Fruit fly (Drosophila melanogaster) whole organism, embryonic: ENCODE data around the gene CG9682.

Experiments used
- Atf6 ChIP-seq: fragments of 200-800 bp; sonication (Bioruptor generic); IDR thresholded peaks from 2 replicates; pipeline ENCODE4 v1.3.6; 2022; ENCODE audit warnings: missing biosample characterization, missing genetic modification characterization
- CG10543 ChIP-seq: fragments of 200-800 bp; sonication (Bioruptor generic); optimal IDR thresholded peaks from 3 replicates; lab custom pipeline; 2017; ENCODE audit warnings: missing biosample characterization, mild to moderate bottlenecking, missing genetic modification characterization, moderate library complexity
- CG12659 ChIP-seq: fragments of 200-800 bp; sonication (Bioruptor generic); optimal IDR thresholded peaks from 3 replicates; lab custom pipeline; 2017; ENCODE audit warnings: mild to moderate bottlenecking, missing biosample characterization, missing genetic modification reagents, missing genetic modification characterization
- CG18476 ChIP-seq: fragments of 200-800 bp; sonication (Bioruptor generic); optimal IDR thresholded peaks from 2 replicates; lab custom pipeline; 2016; ENCODE audit warnings: missing biosample characterization, mild to moderate bottlenecking, missing genetic modification characterization
- CG2199 ChIP-seq: fragments of 200-800 bp; sonication (Bioruptor generic); IDR thresholded peaks from 3 replicates; pipeline ENCODE4 v1.3.6; 2022; ENCODE audit warnings: missing biosample characterization, missing genetic modification characterization
- CG3281 ChIP-seq: fragments of 200-800 bp; sonication (Bioruptor generic); optimal IDR thresholded peaks from 3 replicates; lab custom pipeline; 2017; ENCODE audit warnings: missing biosample characterization, mild to moderate bottlenecking, missing genetic modification characterization
- CG34376 ChIP-seq: fragments of 200-800 bp; sonication (Bioruptor generic); optimal IDR thresholded peaks from 2 replicates; lab custom pipeline; 2018; ENCODE audit warnings: missing biosample characterization, mild to moderate bottlenecking, missing genetic modification characterization
- CG5180 ChIP-seq: fragments of 200-800 bp; sonication (Bioruptor generic); optimal IDR thresholded peaks from 3 replicates; lab custom pipeline; 2017; ENCODE audit warnings: missing biosample characterization, missing genetic modification characterization, mild to moderate bottlenecking, moderate library complexity, missing genetic modification reagents
- CG5953 ChIP-seq: fragments of 200-800 bp; sonication (Bioruptor generic); IDR thresholded peaks from 2 replicates; pipeline ENCODE4 v1.3.6; 2022; ENCODE audit warnings: missing biosample characterization, missing genetic modification characterization
- CG7372 ChIP-seq: fragments of 200-800 bp; sonication (Bioruptor generic); IDR thresholded peaks from 2 replicates; pipeline ENCODE4 v1.3.6; 2022; ENCODE audit warnings: missing biosample characterization, missing genetic modification characterization
- CG9727 ChIP-seq: fragments of 200-800 bp; sonication (Bioruptor generic); optimal IDR thresholded peaks from 3 replicates; lab custom pipeline; 2017; ENCODE audit warnings: missing biosample characterization, mild to moderate bottlenecking, missing genetic modification characterization
- CrebB ChIP-seq: fragments of 200-800 bp; sonication (Bioruptor generic); optimal IDR thresholded peaks from 3 replicates; lab custom pipeline; 2018; ENCODE audit warnings: missing biosample characterization, mild to moderate bottlenecking, missing genetic modification characterization
- Drgx ChIP-seq: fragments of 200-800 bp; sonication (Bioruptor generic); IDR thresholded peaks from 2 replicates; pipeline ENCODE4 v1.3.6; 2022; ENCODE audit warnings: missing biosample characterization, missing genetic modification characterization
- E2f1 ChIP-seq: fragments of 200-800 bp; sonication (Bioruptor generic); IDR thresholded peaks from 2 replicates; pipeline ENCODE4 v1.3.6; 2022; ENCODE audit warnings: missing biosample characterization, missing genetic modification characterization
- Gsc ChIP-seq: fragments of 200-800 bp; sonication (Bioruptor generic); IDR thresholded peaks from 2 replicates; pipeline ENCODE4 v1.3.6; 2022; ENCODE audit warnings: missing biosample characterization, missing genetic modification characterization
- HmgZ ChIP-seq: fragments of 200-800 bp; sonication (Bioruptor generic); optimal IDR thresholded peaks from 2 replicates; lab custom pipeline; 2018; ENCODE audit warnings: missing biosample characterization, mild to moderate bottlenecking, missing genetic modification characterization
- Hsf ChIP-seq: fragments of 200-800 bp; sonication (Bioruptor generic); optimal IDR thresholded peaks from 3 replicates; lab custom pipeline; 2016; ENCODE audit warnings: missing biosample characterization, missing genetic modification characterization
- Max ChIP-seq: fragments of 200-800 bp; sonication (Bioruptor generic); optimal IDR thresholded peaks from 2 replicates; lab custom pipeline; 2016; ENCODE audit warnings: missing biosample characterization, mild to moderate bottlenecking, missing genetic modification characterization
- Med ChIP-seq: fragments of 200-800 bp; sonication (Bioruptor generic); peaks from one replicate; lab custom pipeline; 2016; ENCODE audit warnings: missing biosample characterization, missing genetic modification characterization, mild to moderate bottlenecking, inconsistent platforms, moderate library complexity
- NFAT ChIP-seq: fragments of 200-800 bp; sonication (Bioruptor generic); IDR thresholded peaks from 2 replicates; pipeline ENCODE4 v1.3.6; 2022; ENCODE audit warnings: missing biosample characterization, missing genetic modification characterization
- Pdp1 ChIP-seq, 2 experiments: fragments of 200-800 bp; sonication (Bioruptor generic); optimal IDR thresholded peaks; 3 replicates each; lab custom pipeline; 2016; ENCODE audit warnings: missing biosample characterization in 2 of 2, missing genetic modification characterization in 2 of 2, mild to moderate bottlenecking in 1 of 2, moderate library complexity in 1 of 2
- Tbp ChIP-seq: fragments of >200 bp; optimal IDR thresholded peaks from 2 replicates; lab custom pipeline; 2018; ENCODE audit warnings: missing biosample characterization, missing genetic modification characterization
- Trl ChIP-seq, 3 experiments: fragments of >200 bp in 2 of 3; fragments of 200-800 bp in 1 of 3; sonication (Bioruptor generic) in 1 of 3; optimal IDR thresholded peaks; 2 replicates in 1 of 3; 3 replicates in 2 of 3; lab custom pipeline; 2016 to 2017; ENCODE audit warnings: missing biosample characterization in 1 of 3, missing genetic modification characterization in 1 of 3
- Vsx1 ChIP-seq: fragments of 200-800 bp; sonication (Bioruptor generic); optimal IDR thresholded peaks from 2 replicates; lab custom pipeline; 2017; ENCODE audit warnings: missing biosample characterization, mild to moderate bottlenecking, missing genetic modification characterization, missing genetic modification reagents
- bcd ChIP-seq: fragments of 200-800 bp; sonication (Bioruptor generic); optimal IDR thresholded peaks from 2 replicates; lab custom pipeline; 2017; ENCODE audit warnings: missing biosample characterization, mild to moderate bottlenecking, missing genetic modification characterization
- cas ChIP-seq: fragments of 200-800 bp; sonication (Bioruptor generic); IDR thresholded peaks from 2 replicates; pipeline ENCODE4 v1.3.6; 2022; ENCODE audit warnings: missing biosample characterization, missing genetic modification characterization
- crol ChIP-seq: fragments of 200-800 bp; sonication (Bioruptor generic); IDR thresholded peaks from 2 replicates; pipeline ENCODE4 v1.3.6; 2022; ENCODE audit warnings: missing biosample characterization, missing genetic modification characterization
- disco-r ChIP-seq: fragments of 200-800 bp; sonication (Bioruptor generic); optimal IDR thresholded peaks from 2 replicates; lab custom pipeline; 2016; ENCODE audit warnings: missing biosample characterization, missing genetic modification characterization
- dysf ChIP-seq: fragments of 200-800 bp; sonication (Bioruptor generic); IDR thresholded peaks from 3 replicates; pipeline ENCODE4 v1.3.6; 2022; ENCODE audit warnings: missing biosample characterization, missing genetic modification characterization
- esg ChIP-seq: fragments of 200-800 bp; sonication (Bioruptor generic); conservative IDR thresholded peaks from 2 replicates; pipeline ENCODE4 v1.3.6; 2022; ENCODE audit warnings: missing biosample characterization, missing genetic modification characterization
- exex ChIP-seq: fragments of 200-800 bp; sonication (Bioruptor generic); optimal IDR thresholded peaks from 4 replicates; lab custom pipeline; 2018; ENCODE audit warnings: missing biosample characterization, mild to moderate bottlenecking, missing genetic modification characterization, moderate library complexity
- eyg ChIP-seq: fragments of 200-800 bp; sonication (Bioruptor generic); optimal IDR thresholded peaks from 3 replicates; lab custom pipeline; 2016; ENCODE audit warnings: missing biosample characterization, missing genetic modification characterization
- gcm ChIP-seq: fragments of 200-800 bp; sonication (Bioruptor generic); optimal IDR thresholded peaks from 2 replicates; lab custom pipeline; 2019; ENCODE audit warnings: missing biosample characterization, mild to moderate bottlenecking, missing genetic modification characterization, moderate library complexity
- gcm2 ChIP-seq: fragments of 200-800 bp; sonication (Bioruptor generic); optimal IDR thresholded peaks from 2 replicates; lab custom pipeline; 2016; ENCODE audit warnings: missing biosample characterization, missing genetic modification characterization
- gfzf ChIP-seq: fragments of 200-800 bp; sonication (Bioruptor generic); optimal IDR thresholded peaks from 2 replicates; lab custom pipeline; 2016; ENCODE audit warnings: missing biosample characterization, mild to moderate bottlenecking, missing genetic modification characterization, moderate library complexity
- gsb-n ChIP-seq: fragments of 200-800 bp; sonication (Bioruptor generic); optimal IDR thresholded peaks from 3 replicates; lab custom pipeline; 2018; ENCODE audit warnings: missing biosample characterization, mild to moderate bottlenecking, missing genetic modification characterization
- kni ChIP-seq: fragments of 200-800 bp; sonication (Bioruptor generic); optimal IDR thresholded peaks from 3 replicates; lab custom pipeline; 2017; ENCODE audit warnings: mild to moderate bottlenecking, missing biosample characterization, missing genetic modification reagents, missing genetic modification characterization
- nerfin-1 ChIP-seq: fragments of 200-800 bp; sonication (Bioruptor generic); optimal IDR thresholded peaks from 3 replicates; lab custom pipeline; 2019; ENCODE audit warnings: missing biosample characterization, mild to moderate bottlenecking, missing genetic modification characterization, moderate library complexity
- pan ChIP-seq, 4 experiments: fragments of >200 bp in 3 of 4; fragments of 200-800 bp in 1 of 4; sonication (Bioruptor generic) in 1 of 4; optimal IDR thresholded peaks in 3 of 4; IDR thresholded peaks in 1 of 4; 2 replicates each; pipeline versions ENCODE4 v1.3.6 to Lab custom; 2017 to 2022; ENCODE audit warnings: missing biosample characterization in 2 of 4, missing genetic modification characterization in 2 of 4, mixed read lengths in 1 of 4
- ranshi ChIP-seq: fragments of 200-800 bp; sonication (Bioruptor generic); IDR thresholded peaks from 2 replicates; pipeline ENCODE4 v1.3.6; 2022; ENCODE audit warnings: missing biosample characterization, missing genetic modification characterization
- rib ChIP-seq: fragments of 200-800 bp; sonication (Bioruptor generic); IDR thresholded peaks from 2 replicates; pipeline ENCODE4 v1.3.6; 2022; ENCODE audit warnings: missing biosample characterization, missing genetic modification characterization
- schlank ChIP-seq: fragments of 200-800 bp; sonication (Bioruptor generic); optimal IDR thresholded peaks from 2 replicates; lab custom pipeline; 2018; ENCODE audit warnings: missing biosample characterization, mild to moderate bottlenecking, missing genetic modification characterization
- sd ChIP-seq: fragments of 200-800 bp; sonication (Bioruptor generic); optimal IDR thresholded peaks from 3 replicates; lab custom pipeline; 2018; ENCODE audit warnings: missing biosample characterization, mild to moderate bottlenecking, missing genetic modification characterization, moderate library complexity
- sim ChIP-seq: fragments of 200-800 bp; sonication (Bioruptor generic); IDR thresholded peaks from 2 replicates; pipeline ENCODE4 v1.3.6; 2022; ENCODE audit warnings: missing biosample characterization, missing genetic modification characterization
- sob ChIP-seq: fragments of 200-800 bp; sonication (Bioruptor generic); IDR thresholded peaks from 2 replicates; pipeline ENCODE4 v1.3.6; 2022; ENCODE audit warnings: missing biosample characterization, missing genetic modification characterization
- sug ChIP-seq: fragments of 200-800 bp; optimal IDR thresholded peaks from 2 replicates; lab custom pipeline; 2019; ENCODE audit warnings: missing biosample characterization, mild to moderate bottlenecking, missing genetic modification characterization, moderate library complexity
- tin ChIP-seq: fragments of 200-800 bp; sonication (Bioruptor generic); optimal IDR thresholded peaks from 3 replicates; lab custom pipeline; 2016; ENCODE audit warnings: missing biosample characterization, missing genetic modification characterization
- tx ChIP-seq: fragments of 200-800 bp; sonication (Bioruptor generic); optimal IDR thresholded peaks from 2 replicates; lab custom pipeline; 2016; ENCODE audit warnings: missing biosample characterization, missing genetic modification characterization
- unc-4 ChIP-seq: fragments of 200-800 bp; sonication (Bioruptor generic); IDR thresholded peaks from 2 replicates; pipeline ENCODE4 v1.3.6; 2022; ENCODE audit warnings: missing biosample characterization, missing genetic modification characterization; ENCODE audit not compliant: partially characterized antibody

The CG9682 gene

dm6 chr3R:30204004-30204603 is 46.6 kb upstream of the CG9682 start:
- TF ChIP-seq E2f1 (GFP tag; lab: Robert Waterston, UW), result no peak
- no peak for TF ChIP-seq bcd
- TF ChIP-seq CG10543 (GFP tag; lab: Kevin White, UChicago), result no peak
- TF ChIP-seq Med (GFP tag; lab: Kevin White, UChicago), result peak; percentile 79
- TF ChIP-seq pan (optimal IDR thresholded peaks at IDR 0.05; lab: Kevin White, UChicago), result no peak
- TF ChIP-seq pan (GFP tag; optimal IDR thresholded peaks at IDR 0.05 in 1 of 2, IDR thresholded peaks at IDR 0.05 in 1 of 2), result peak in 1 of 2 experiments; percentile 19
- no peak for TF ChIP-seq tin (GFP tag; lab: Kevin White, UChicago)
- no peak for TF ChIP-seq gfzf (GFP tag; lab: Kevin White, UChicago)
- no peak for TF ChIP-seq Vsx1 (GFP tag; lab: Kevin White, UChicago)
- TF ChIP-seq gcm, result no peak
- no peak for TF ChIP-seq eyg
- no peak for TF ChIP-seq schlank (tag; lab: Kevin White, UChicago)
- TF ChIP-seq dysf, result no peak
- peak; percentile 18 for TF ChIP-seq CG34376 (GFP tag; lab: Kevin White, UChicago)
- TF ChIP-seq CG5953 (GFP tag; lab: Robert Waterston, UW), result 0 out of 2 replicates have a peak, but pooled peaks have one; percentile 11
- no peak for TF ChIP-seq cas (GFP tag; lab: Robert Waterston, UW)
- no peak for TF ChIP-seq ranshi (GFP tag; lab: Robert Waterston, UW)
- TF ChIP-seq CrebB (tag; lab: Kevin White, UChicago), result no peak
- TF ChIP-seq exex, result peak; percentile 35
- no peak for TF ChIP-seq Max (GFP tag; lab: Kevin White, UChicago)
- no peak for TF ChIP-seq CG18476 (GFP tag; lab: Kevin White, UChicago)
- TF ChIP-seq NFAT (GFP tag; lab: Robert Waterston, UW), result no peak
- no peak for TF ChIP-seq Gsc (GFP tag; lab: Robert Waterston, UW)
- TF ChIP-seq sd, result peak; percentile 70
- TF ChIP-seq disco-r (GFP tag; lab: Kevin White, UChicago), result no peak
- TF ChIP-seq tx (GFP tag; lab: Kevin White, UChicago), result no peak
- TF ChIP-seq CG12659 (GFP tag; lab: Kevin White, UChicago), result no peak
- TF ChIP-seq Hsf (GFP tag; lab: Kevin White, UChicago), result no peak
- TF ChIP-seq rib (GFP tag; lab: Robert Waterston, UW), result no peak
- TF ChIP-seq CG9727 (GFP tag; lab: Kevin White, UChicago), result no peak
- peak; percentile 45; the same call in 1 of the 2 replicates for TF ChIP-seq crol (GFP tag; lab: Robert Waterston, UW)
- TF ChIP-seq CG7372 (GFP tag; lab: Robert Waterston, UW), result no peak
- TF ChIP-seq gcm2 (GFP tag; lab: Kevin White, UChicago), result no peak
- no peak for TF ChIP-seq CG3281 (GFP tag; lab: Kevin White, UChicago)
- TF ChIP-seq sim (GFP tag; lab: Robert Waterston, UW), result no peak
- TF ChIP-seq HmgZ (tag; lab: Kevin White, UChicago), result peak; percentile 16
- TF ChIP-seq gsb-n (tag; lab: Kevin White, UChicago), result no peak
- TF ChIP-seq Pdp1 (GFP tag; optimal IDR thresholded peaks at IDR 0.05; lab: Kevin White, UChicago), result peak in 1 of 2 experiments; percentile 67
- TF ChIP-seq Atf6, result 0 out of 2 replicates have a peak, but pooled peaks have one; percentile 10
- peak; percentile 65 for TF ChIP-seq sug (tag; lab: Kevin White, UChicago)
- peak; percentile 33 for TF ChIP-seq CG5180 (GFP tag; lab: Kevin White, UChicago)
- no peak for TF ChIP-seq sob (GFP tag; lab: Robert Waterston, UW)
- no peak for TF ChIP-seq kni (GFP tag; lab: Kevin White, UChicago)
- no peak for TF ChIP-seq Tbp
- TF ChIP-seq Trl (optimal IDR thresholded peaks at IDR 0.05; lab: Kevin White, UChicago), result peak in 1 of 2 experiments; percentile 51
- no peak for TF ChIP-seq Trl (GFP tag; optimal IDR thresholded peaks at IDR 0.05; lab: Kevin White, UChicago)
- TF ChIP-seq CG2199 (GFP tag; lab: Robert Waterston, UW), result peak; percentile 68; the same call in 1 of the 3 replicates
- TF ChIP-seq Drgx (GFP tag; lab: Robert Waterston, UW), result no peak
- TF ChIP-seq esg (GFP tag; lab: Robert Waterston, UW), result no peak
- TF ChIP-seq unc-4, result no peak
- no peak for TF ChIP-seq nerfin-1 (tag; lab: Kevin White, UChicago)
